Fruit fly (Drosophila melanogaster) whole organism, embryonic: ENCODE data around the gene Glut1.

ENCODE experiments used
- ATbp ChIP-seq: fragments of 200-800 bp; sonication (Bioruptor generic); optimal IDR thresholded peaks from 2 replicates; lab custom pipeline; 2017; ENCODE audit warnings: missing biosample characterization, mild to moderate bottlenecking, missing genetic modification characterization, missing genetic modification reagents
- Awh ChIP-seq: fragments of 200-800 bp; sonication (Bioruptor generic); IDR thresholded peaks from 2 replicates; pipeline ENCODE4, ENCODE4 v1.3.6; 2022; ENCODE audit warnings: missing biosample characterization, missing genetic modification characterization
- CG1024 ChIP-seq: fragments of 200-800 bp; sonication (Bioruptor generic); IDR thresholded peaks from 2 replicates; pipeline ENCODE4 v1.3.6; 2022; ENCODE audit warnings: missing biosample characterization, missing genetic modification characterization
- CG10565 ChIP-seq: fragments of 200-800 bp; sonication (Bioruptor generic); optimal IDR thresholded peaks from 3 replicates; lab custom pipeline; 2016; ENCODE audit warnings: missing biosample characterization, mild to moderate bottlenecking, missing genetic modification characterization
- CG13287 ChIP-seq: fragments of 200-800 bp; sonication (Bioruptor generic); IDR thresholded peaks from 2 replicates; pipeline ENCODE4 v1.3.6; 2022; ENCODE audit warnings: missing biosample characterization, missing genetic modification characterization; ENCODE audit not compliant: partially characterized antibody
- CG14441 ChIP-seq: fragments of 200-800 bp; sonication (Bioruptor generic); IDR thresholded peaks from 2 replicates; pipeline ENCODE4 v1.3.6; 2022; ENCODE audit warnings: missing biosample characterization, missing genetic modification characterization
- CG14710 ChIP-seq: fragments of 200-800 bp; sonication (Bioruptor generic); optimal IDR thresholded peaks from 3 replicates; lab custom pipeline; 2019; ENCODE audit warnings: missing biosample characterization, mild to moderate bottlenecking, missing genetic modification characterization, moderate library complexity
- CG15696 ChIP-seq: fragments of 200-800 bp; sonication (Bioruptor generic); optimal IDR thresholded peaks from 2 replicates; lab custom pipeline; 2019; ENCODE audit warnings: missing biosample characterization, mild to moderate bottlenecking, missing genetic modification characterization, moderate library complexity
- CG17328 ChIP-seq: fragments of 200-800 bp; sonication (Bioruptor generic); IDR thresholded peaks from 2 replicates; pipeline ENCODE4 v1.3.6; 2022; ENCODE audit warnings: missing biosample characterization, missing genetic modification characterization
- CG17612 ChIP-seq: fragments of 200-800 bp; sonication (Bioruptor generic); IDR thresholded peaks from 2 replicates; pipeline ENCODE4 v1.3.6; 2022; ENCODE audit warnings: missing biosample characterization, missing genetic modification characterization
- CG18011 ChIP-seq: fragments of 200-800 bp; sonication (Bioruptor generic); optimal IDR thresholded peaks from 2 replicates; lab custom pipeline; 2017; ENCODE audit warnings: missing biosample characterization, missing genetic modification characterization, mild to moderate bottlenecking, moderate library complexity, missing genotype
- CG18262 ChIP-seq: fragments of 200-800 bp; optimal IDR thresholded peaks from 3 replicates; lab custom pipeline; 2019; ENCODE audit warnings: missing biosample characterization, mild to moderate bottlenecking, missing genetic modification characterization, moderate library complexity
- CG18476 ChIP-seq: fragments of 200-800 bp; sonication (Bioruptor generic); optimal IDR thresholded peaks from 2 replicates; lab custom pipeline; 2016; ENCODE audit warnings: missing biosample characterization, mild to moderate bottlenecking, missing genetic modification characterization
- CG18764 ChIP-seq: fragments of 200-800 bp; sonication (Bioruptor generic); optimal IDR thresholded peaks from 3 replicates; lab custom pipeline; 2016; ENCODE audit warnings: missing biosample characterization, missing genetic modification characterization
- CG2199 ChIP-seq: fragments of 200-800 bp; sonication (Bioruptor generic); IDR thresholded peaks from 3 replicates; pipeline ENCODE4 v1.3.6; 2022; ENCODE audit warnings: missing biosample characterization, missing genetic modification characterization
- CG2678 ChIP-seq: fragments of 200-800 bp; sonication (Bioruptor generic); optimal IDR thresholded peaks from 3 replicates; lab custom pipeline; 2019; ENCODE audit warnings: missing biosample characterization, mild to moderate bottlenecking, missing genetic modification characterization, moderate library complexity
- CG34376 ChIP-seq: fragments of 200-800 bp; sonication (Bioruptor generic); optimal IDR thresholded peaks from 2 replicates; lab custom pipeline; 2018; ENCODE audit warnings: missing biosample characterization, mild to moderate bottlenecking, missing genetic modification characterization
- CG4282 ChIP-seq: fragments of 200-800 bp; sonication (Bioruptor generic); optimal IDR thresholded peaks from 2 replicates; lab custom pipeline; 2016; ENCODE audit warnings: missing biosample characterization, missing genetic modification characterization
- CG6254 ChIP-seq: fragments of 200-800 bp; sonication (Bioruptor generic); optimal IDR thresholded peaks from 3 replicates; lab custom pipeline; 2017; ENCODE audit warnings: mild to moderate bottlenecking, missing biosample characterization, missing genetic modification reagents, missing genetic modification characterization
- CG7372 ChIP-seq: fragments of 200-800 bp; sonication (Bioruptor generic); IDR thresholded peaks from 2 replicates; pipeline ENCODE4 v1.3.6; 2022; ENCODE audit warnings: missing biosample characterization, missing genetic modification characterization
- CG7745 ChIP-seq: fragments of 200-800 bp; sonication (Bioruptor generic); optimal IDR thresholded peaks from 2 replicates; lab custom pipeline; 2018; ENCODE audit warnings: missing biosample characterization, mild to moderate bottlenecking, missing genetic modification characterization, moderate library complexity
- CG9932 ChIP-seq: fragments of 200-800 bp; sonication (Bioruptor generic); IDR thresholded peaks from 2 replicates; pipeline ENCODE4 v1.3.6; 2022; ENCODE audit warnings: missing biosample characterization, missing genetic modification characterization
- CHES-1-like ChIP-seq: fragments of 200-800 bp; sonication (Bioruptor generic); optimal IDR thresholded peaks from 2 replicates; lab custom pipeline; 2016; ENCODE audit warnings: missing biosample characterization, missing genetic modification characterization
- Deaf1 ChIP-seq: fragments of 200-800 bp; optimal IDR thresholded peaks from 3 replicates; lab custom pipeline; 2019; ENCODE audit warnings: missing biosample characterization, mild to moderate bottlenecking, missing genetic modification characterization, moderate library complexity
- Dfd ChIP-seq, 2 experiments: fragments of >200 bp; optimal IDR thresholded peaks; 2 replicates each; lab custom pipeline; 2017; ENCODE audit warnings: missing biosample characterization in 2 of 2, missing genetic modification characterization in 2 of 2
- Dref ChIP-seq: fragments of 200-800 bp; sonication (Bioruptor generic); IDR thresholded peaks from 2 replicates; pipeline ENCODE4 v1.3.6; 2022; ENCODE audit warnings: missing biosample characterization, missing genetic modification characterization
- Hey ChIP-seq: fragments of 200-800 bp; sonication (Bioruptor generic); optimal IDR thresholded peaks from 3 replicates; lab custom pipeline; 2018; ENCODE audit warnings: missing biosample characterization, mild to moderate bottlenecking, missing genetic modification characterization
- Lim3 ChIP-seq: fragments of 200-800 bp; sonication (Bioruptor generic); IDR thresholded peaks from 2 replicates; pipeline ENCODE4 v1.3.6; 2022; ENCODE audit warnings: missing biosample characterization, missing genetic modification characterization
- Max ChIP-seq: fragments of 200-800 bp; sonication (Bioruptor generic); optimal IDR thresholded peaks from 2 replicates; lab custom pipeline; 2016; ENCODE audit warnings: missing biosample characterization, mild to moderate bottlenecking, missing genetic modification characterization
- Meics ChIP-seq: fragments of 200-800 bp; sonication (Bioruptor generic); optimal IDR thresholded peaks from 2 replicates; lab custom pipeline; 2017; ENCODE audit warnings: missing biosample characterization, mild to moderate bottlenecking, missing genetic modification characterization
- Rfx ChIP-seq: fragments of 200-800 bp; sonication (Bioruptor generic); IDR thresholded peaks from 2 replicates; pipeline ENCODE4 v1.3.6; 2022; ENCODE audit warnings: missing biosample characterization, missing genetic modification characterization
- Rx ChIP-seq: fragments of 200-800 bp; sonication (Bioruptor generic); IDR thresholded peaks from 2 replicates; pipeline ENCODE4 v1.3.6; 2022; ENCODE audit warnings: missing biosample characterization, missing genetic modification characterization
- Sin3A ChIP-seq: fragments of >200 bp; optimal IDR thresholded peaks from 2 replicates; lab custom pipeline; 2018
- Sox102F ChIP-seq: fragments of 200-800 bp; sonication (Bioruptor generic); optimal IDR thresholded peaks from 2 replicates; lab custom pipeline; 2018; ENCODE audit warnings: missing biosample characterization, mild to moderate bottlenecking, missing genetic modification characterization, moderate library complexity
- Tbp ChIP-seq: fragments of >200 bp; optimal IDR thresholded peaks from 2 replicates; lab custom pipeline; 2018; ENCODE audit warnings: missing biosample characterization, missing genetic modification characterization
- bigmax ChIP-seq: fragments of 200-800 bp; sonication (Bioruptor generic); optimal IDR thresholded peaks from 2 replicates; lab custom pipeline; 2018; ENCODE audit warnings: missing biosample characterization, mild to moderate bottlenecking, missing genetic modification characterization
- bsh ChIP-seq, 2 experiments: fragments of 200-800 bp; sonication (Bioruptor generic); optimal IDR thresholded peaks; 2 replicates each; lab custom pipeline; 2017 to 2018; ENCODE audit warnings: mild to moderate bottlenecking in 2 of 2, missing biosample characterization in 2 of 2, missing genetic modification characterization in 2 of 2, moderate library complexity in 1 of 2
- cad ChIP-seq: fragments of >200 bp; optimal IDR thresholded peaks from 2 replicates; lab custom pipeline; 2017; ENCODE audit warnings: missing biosample characterization, missing genetic modification characterization
- ci ChIP-seq: fragments of 200-800 bp; sonication (Bioruptor generic); IDR thresholded peaks from 3 replicates; pipeline ENCODE4 v1.3.6; 2022; ENCODE audit warnings: missing biosample characterization, missing genetic modification characterization
- dpn ChIP-seq, 2 experiments: fragments of 200-800 bp; sonication (Bioruptor generic); optimal IDR thresholded peaks; 3 replicates each; lab custom pipeline; 2016; ENCODE audit warnings: missing biosample characterization in 2 of 2, missing genetic modification characterization in 2 of 2
- exex ChIP-seq: fragments of 200-800 bp; sonication (Bioruptor generic); optimal IDR thresholded peaks from 4 replicates; lab custom pipeline; 2018; ENCODE audit warnings: missing biosample characterization, mild to moderate bottlenecking, missing genetic modification characterization, moderate library complexity
- ftz-f1 ChIP-seq: fragments of 200-800 bp; sonication (Bioruptor generic); optimal IDR thresholded peaks from 2 replicates; lab custom pipeline; 2016; ENCODE audit warnings: missing biosample characterization, missing genetic modification characterization
- gce ChIP-seq: fragments of 200-800 bp; sonication (Bioruptor generic); IDR thresholded peaks from 3 replicates; pipeline ENCODE4 v1.3.6; 2022; ENCODE audit warnings: missing biosample characterization, missing genetic modification characterization
- gcm2 ChIP-seq: fragments of 200-800 bp; sonication (Bioruptor generic); optimal IDR thresholded peaks from 2 replicates; lab custom pipeline; 2016; ENCODE audit warnings: missing biosample characterization, missing genetic modification characterization
- gsb ChIP-seq: fragments of 200-800 bp; sonication (Bioruptor generic); IDR thresholded peaks from 2 replicates; pipeline ENCODE4 v1.3.6; 2022; ENCODE audit warnings: missing biosample characterization, missing genetic modification characterization
- hb ChIP-seq: fragments of 200-800 bp; sonication (Bioruptor generic); IDR thresholded peaks from 3 replicates; pipeline ENCODE4 v1.3.6; 2022; ENCODE audit warnings: missing biosample characterization, missing genetic modification characterization; ENCODE audit not compliant: partially characterized antibody
- lbe ChIP-seq: fragments of 200-800 bp; sonication (Bioruptor generic); optimal IDR thresholded peaks from 2 replicates; lab custom pipeline; 2016; ENCODE audit warnings: missing biosample characterization, mild to moderate bottlenecking, missing genetic modification characterization
- odd ChIP-seq: fragments of 200-800 bp; sonication (Bioruptor generic); optimal IDR thresholded peaks from 2 replicates; lab custom pipeline; 2017; ENCODE audit warnings: missing biosample characterization, mild to moderate bottlenecking, missing genetic modification characterization
- p53 ChIP-seq: fragments of 200-800 bp; sonication (Bioruptor generic); optimal IDR thresholded peaks from 2 replicates; lab custom pipeline; 2016; ENCODE audit warnings: missing biosample characterization, missing genetic modification characterization
- pnt ChIP-seq: fragments of 200-800 bp; sonication (Bioruptor generic); optimal IDR thresholded peaks from 3 replicates; lab custom pipeline; 2016; ENCODE audit warnings: missing biosample characterization, missing genetic modification characterization
- tgo ChIP-seq: fragments of 200-800 bp; sonication (Bioruptor generic); IDR thresholded peaks from 3 replicates; pipeline ENCODE4 v1.3.6; 2022; ENCODE audit warnings: missing biosample characterization, missing genetic modification characterization
- twi ChIP-seq: fragments of 200-800 bp; optimal IDR thresholded peaks from 2 replicates; lab custom pipeline; 2019; ENCODE audit warnings: missing biosample characterization, mild to moderate bottlenecking, missing genetic modification characterization, moderate library complexity
- unc-4 ChIP-seq: fragments of 200-800 bp; sonication (Bioruptor generic); IDR thresholded peaks from 2 replicates; pipeline ENCODE4 v1.3.6; 2022; ENCODE audit warnings: missing biosample characterization, missing genetic modification characterization; ENCODE audit not compliant: partially characterized antibody

Glut1 gene

dm6 chr3L:958605-959004 is 44.7 kb downstream of the Glut1 start:
- TF ChIP-seq Tbp (GFP tag; lab: Kevin White, UChicago) (no peak), twi (tag; lab: Kevin White, UChicago) (no peak), CG14441 (GFP tag; lab: Robert Waterston, UW) (no peak), Hey (tag; lab: Kevin White, UChicago) (peak; percentile 69), lbe (GFP tag; lab: Kevin White, UChicago) (no peak), cad (GFP tag; lab: Kevin White, UChicago) (no peak), pnt (GFP tag; lab: Kevin White, UChicago) (no peak), CG2678 (tag; lab: Kevin White, UChicago) (no peak), CG17328 (GFP tag; lab: Robert Waterston, UW) (0 out of 2 replicates have a peak, but pooled peaks have one; percentile 15), bsh (GFP tag; optimal IDR thresholded peaks at IDR 0.05; lab: Kevin White, UChicago) (no peak), ci (GFP tag; lab: Robert Waterston, UW) (no peak), Sox102F (GFP tag; lab: Kevin White, UChicago) (no peak), Meics (no peak), Deaf1 (tag; lab: Kevin White, UChicago) (peak; percentile 76), Rx (no peak), dpn (GFP tag; optimal IDR thresholded peaks at IDR 0.05; lab: Kevin White, UChicago) (no peak), Awh (GFP tag; lab: Robert Waterston, UW) (no peak), CG7372 (GFP tag; lab: Robert Waterston, UW) (no peak), CG6254 (GFP tag; lab: Kevin White, UChicago) (no peak), CG18011 (GFP tag; lab: Kevin White, UChicago) (no peak), Dref (no peak), CG17612 (GFP tag; lab: Robert Waterston, UW) (no peak), CG4282 (GFP tag; lab: Kevin White, UChicago) (no peak), CG18476 (GFP tag; lab: Kevin White, UChicago) (no peak), Dfd (GFP tag; optimal IDR thresholded peaks at IDR 0.05; lab: Kevin White, UChicago) (no peak), exex (tag; lab: Kevin White, UChicago) (peak; percentile 98), CHES-1-like (no peak), CG34376 (GFP tag; lab: Kevin White, UChicago) (peak; percentile 86), gce (no peak), odd (GFP tag; lab: Kevin White, UChicago) (no peak), gsb (GFP tag; lab: Robert Waterston, UW) (no peak), Max (no peak), CG1024 (no peak), Sin3A (lab: Kevin White, UChicago) (no peak), CG15696 (no peak), CG2199 (GFP tag; lab: Robert Waterston, UW) (no peak), p53 (no peak), CG9932 (GFP tag; lab: Robert Waterston, UW) (no peak), CG13287 (GFP tag; lab: Robert Waterston, UW) (no peak), unc-4 (GFP tag; lab: Robert Waterston, UW) (no peak), tgo (GFP tag; lab: Robert Waterston, UW) (no peak), CG18764 (GFP tag; lab: Kevin White, UChicago) (no peak), Rfx (GFP tag; lab: Robert Waterston, UW) (no peak), Lim3 (GFP tag; lab: Robert Waterston, UW) (no peak), CG10565 (GFP tag; lab: Kevin White, UChicago) (no peak), ATbp (GFP tag; lab: Kevin White, UChicago) (no peak), bigmax (GFP tag; lab: Kevin White, UChicago) (no peak), gcm2 (GFP tag; lab: Kevin White, UChicago) (no peak), CG7745 (tag; lab: Kevin White, UChicago) (no peak), CG14710 (tag; lab: Kevin White, UChicago) (no peak), CG18262 (tag; lab: Kevin White, UChicago) (no peak), hb (no peak), ftz-f1 (GFP tag; lab: Kevin White, UChicago) (no peak)
